Fruit fly (Drosophila melanogaster): ENCODE data around the gene CG14082.

dm6 chr3L:19079067-19079466, 59.7 kb downstream of the CG14082 start:
- TF ChIP-seq ttk (optimal IDR thresholded peaks at IDR 0.05) (no peak), psq (optimal IDR thresholded peaks at IDR 0.05) (no peak), Myc (optimal IDR thresholded peaks at IDR 0.05) (no peak), h (optimal IDR thresholded peaks at IDR 0.05) (no peak), insv (optimal IDR thresholded peaks at IDR 0.05) (no peak), Sin3A (optimal IDR thresholded peaks at IDR 0.05) (no peak)

Data from Kc167 (cell line).